Worm (Caenorhabditis elegans): ENCODE data around the gene tag-196.

Gene tag-196

ce11 chrV:8594105-8594964 is at the start of gene tag-196:
Gene tag-196 (plus strand): TSS chrV:8594914.
- TF ChIP-seq sea-1 (GFP tag; conservative IDR thresholded peaks at IDR 0.05), result no peak
- no peak for TF ChIP-seq tbx-11 (GFP tag; IDR thresholded peaks at IDR 0.05)
- no peak for TF ChIP-seq ceh-13 (GFP tag; optimal IDR thresholded peaks at IDR 0.05)
- TF ChIP-seq scrt-1 (GFP tag; IDR thresholded peaks at IDR 0.05), result no peak
- no peak for TF ChIP-seq ets-7 (tag; optimal IDR thresholded peaks at IDR 0.05)
- no peak for TF ChIP-seq hnd-1 (tag; optimal IDR thresholded peaks at IDR 0.05)
- TF ChIP-seq ceh-36 (tag; optimal IDR thresholded peaks at IDR 0.05), result no peak
- TF ChIP-seq pes-1 (GFP tag; IDR thresholded peaks at IDR 0.05), result no peak
- no peak for TF ChIP-seq hmg-4 (GFP tag; optimal IDR thresholded peaks at IDR 0.05)
- no peak for TF ChIP-seq F13C5.2 (tag; optimal IDR thresholded peaks at IDR 0.05)
- TF ChIP-seq hmbx-1 (tag; optimal IDR thresholded peaks at IDR 0.05), result no peak
- TF ChIP-seq tra-4 (tag; optimal IDR thresholded peaks at IDR 0.05), result no peak
- TF ChIP-seq flt-1 (GFP tag; IDR thresholded peaks at IDR 0.05), result no peak
- TF ChIP-seq tbx-37 (GFP tag; conservative IDR thresholded peaks at IDR 0.05), result no peak
- no peak for TF ChIP-seq ama-1 (optimal IDR thresholded peaks at IDR 0.05)

ce11 chrV:8545531-8546224 is 49.0 kb upstream of the tag-196 start, which contains the start of the genes slc-17.8 and asns-1:
Gene slc-17.8 (minus strand): TSS chrV:8545581.
Gene asns-1 (plus strand): TSS chrV:8546174.
- TF ChIP-seq tra-4 (tag; optimal IDR thresholded peaks at IDR 0.05) (no peak), aly-1 (tag; optimal IDR thresholded peaks at IDR 0.05) (no peak)

ce11 chrV:8548989-8549388 is 45.7 kb upstream of the tag-196 start, which contains the start of gene stdh-4:
Gene stdh-4 (plus strand): TSS chrV:8549289.
- no peak for TF ChIP-seq tra-4 (tag; optimal IDR thresholded peaks at IDR 0.05)
- TF ChIP-seq ceh-36 (tag; optimal IDR thresholded peaks at IDR 0.05), result no peak
- TF ChIP-seq sea-1 (GFP tag; conservative IDR thresholded peaks at IDR 0.05), result no peak
- TF ChIP-seq hnd-1 (tag; optimal IDR thresholded peaks at IDR 0.05), result no peak
- no peak for TF ChIP-seq ceh-13 (GFP tag; optimal IDR thresholded peaks at IDR 0.05)
- no peak for TF ChIP-seq tbx-37 (GFP tag; conservative IDR thresholded peaks at IDR 0.05)
- no peak for TF ChIP-seq aly-1 (tag; optimal IDR thresholded peaks at IDR 0.05)
- TF ChIP-seq F13C5.2 (tag; optimal IDR thresholded peaks at IDR 0.05), result no peak
- no peak for TF ChIP-seq ets-7 (tag; optimal IDR thresholded peaks at IDR 0.05)
- TF ChIP-seq pes-1 (GFP tag; IDR thresholded peaks at IDR 0.05), result no peak

ce11 chrV:8552460-8552859 is 42.3 kb upstream of the tag-196 start, which contains the start of gene acr-15:
Gene acr-15 (plus strand): TSS chrV:8552695.
- TF ChIP-seq tbx-37 (GFP tag; conservative IDR thresholded peaks at IDR 0.05), result no peak
- no peak for TF ChIP-seq tbx-11 (GFP tag; IDR thresholded peaks at IDR 0.05)
- no peak for TF ChIP-seq pes-1 (GFP tag; IDR thresholded peaks at IDR 0.05)
- TF ChIP-seq hmg-4 (GFP tag; optimal IDR thresholded peaks at IDR 0.05), result no peak
- no peak for TF ChIP-seq aly-1 (tag; optimal IDR thresholded peaks at IDR 0.05)
- TF ChIP-seq ama-1 (optimal IDR thresholded peaks at IDR 0.05), result no peak
- no peak for TF ChIP-seq ceh-36 (tag; optimal IDR thresholded peaks at IDR 0.05)

- TF ChIP-seq hnd-1 (tag; optimal IDR thresholded peaks at IDR 0.05) (no peak), ceh-36 (tag; optimal IDR thresholded peaks at IDR 0.05) (no peak), flt-1 (GFP tag; IDR thresholded peaks at IDR 0.05) (no peak), hmg-4 (GFP tag; optimal IDR thresholded peaks at IDR 0.05) (no peak), F13C5.2 (tag; optimal IDR thresholded peaks at IDR 0.05) (no peak), aly-1 (tag; optimal IDR thresholded peaks at IDR 0.05) (no peak), sea-1 (GFP tag; conservative IDR thresholded peaks at IDR 0.05) (no peak), ceh-13 (GFP tag; optimal IDR thresholded peaks at IDR 0.05) (no peak), scrt-1 (GFP tag; IDR thresholded peaks at IDR 0.05) (no peak), B0310.2 (tag; optimal IDR thresholded peaks at IDR 0.05) (no peak), pes-1 (GFP tag; IDR thresholded peaks at IDR 0.05) (no peak), hmbx-1 (tag; optimal IDR thresholded peaks at IDR 0.05) (no peak), tra-4 (tag; optimal IDR thresholded peaks at IDR 0.05) (no peak)
These were observed 38.8 kb upstream of the tag-196 start for ce11 chrV:8555955-8556354.

- TF ChIP-seq aly-1 (tag; optimal IDR thresholded peaks at IDR 0.05) (no peak), flt-1 (GFP tag; IDR thresholded peaks at IDR 0.05) (no peak)
These were observed 33.8 kb upstream of the tag-196 start, which contains the start of gene acr-16 for ce11 chrV:8560916-8561315. Gene acr-16 (plus strand): TSS chrV:8561216.

- no peak for TF ChIP-seq tra-4 (tag; optimal IDR thresholded peaks at IDR 0.05)
These were observed 29.6 kb upstream of the tag-196 start, which contains the start of gene F25G6.8 for ce11 chrV:8565075-8565474. Gene F25G6.8 (minus strand): TSS chrV:8565175.

ce11 chrV:8569172-8569571 is 25.5 kb upstream of the tag-196 start:
- no peak for TF ChIP-seq ets-7 (tag; optimal IDR thresholded peaks at IDR 0.05)
- TF ChIP-seq ama-1 (optimal IDR thresholded peaks at IDR 0.05), result no peak
- no peak for TF ChIP-seq B0310.2 (tag; optimal IDR thresholded peaks at IDR 0.05)
- no peak for TF ChIP-seq pes-1 (GFP tag; IDR thresholded peaks at IDR 0.05)
